Worm (Caenorhabditis elegans) whole organism, L4/young adult: ENCODE data around the gene fbxa-81.

Source experiments
- dao-5 ChIP-seq: sonication (generic microtip); optimal IDR thresholded peaks from 2 replicates; lab custom pipeline; 2016; ENCODE audit warnings: missing genotype, missing genetic modification characterization, moderate library complexity, missing compliant biosample characterization
- him-1 ChIP-seq: sonication (generic microtip); optimal IDR thresholded peaks from 2 replicates; lab custom pipeline; 2016; ENCODE audit warnings: missing genotype, missing genetic modification reagents, missing genetic modification characterization, missing compliant biosample characterization

DNA sequence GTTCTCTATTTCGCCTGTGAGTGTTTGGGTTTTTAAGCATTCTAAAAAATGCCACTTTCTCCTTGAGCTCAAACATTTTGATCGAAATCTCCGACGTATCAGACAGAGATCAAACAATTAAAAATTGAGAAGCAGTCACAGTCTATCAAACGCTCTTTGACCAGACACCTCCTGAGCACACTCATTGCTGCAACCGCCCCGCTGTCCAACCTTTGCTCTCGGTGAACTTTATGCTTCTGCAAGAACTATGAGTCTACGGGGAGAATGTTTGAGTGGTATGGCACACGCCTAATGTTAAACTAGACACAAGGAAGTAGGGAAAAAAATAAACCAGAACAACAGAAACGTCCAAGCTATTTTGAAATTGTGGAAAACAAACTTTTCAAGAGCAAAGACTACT lies 23.4 kb upstream of the fbxa-81 start:
- no peak for TF ChIP-seq dao-5 (tag; lab: Kevin White, UChicago)
- TF ChIP-seq him-1 (tag; lab: Kevin White, UChicago): no peak
